Fruit fly (Drosophila melanogaster): Measurements from ENCODE around the gene CG14778.

The CG14778 gene

DNA sequence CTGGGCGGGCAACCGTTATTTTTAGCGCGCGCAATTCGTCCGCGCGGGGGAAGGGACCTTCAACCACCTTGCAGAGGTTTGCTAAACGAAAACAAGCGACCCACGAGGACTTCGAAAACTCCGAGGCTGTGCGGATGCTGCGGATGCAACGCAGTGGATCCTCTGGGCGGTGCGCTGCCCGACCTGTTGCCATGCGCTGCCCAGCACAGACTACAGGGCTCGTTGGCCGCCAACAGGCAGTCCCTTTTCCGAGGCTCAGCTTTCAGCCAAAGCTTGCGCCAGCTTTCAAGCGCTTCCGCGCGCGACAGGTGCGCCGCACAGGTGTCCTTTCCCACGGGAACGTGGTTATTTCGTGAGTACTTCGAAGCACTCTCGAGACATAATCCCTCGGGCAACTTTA is 9.1 kb downstream of the CG14778 start:
- TF ChIP-seq CG12605 (GFP tag; IDR thresholded peaks at IDR 0.05) (peak; percentile 56; the same call in 1 of the 2 replicates), CG9948 (tag; optimal IDR thresholded peaks at IDR 0.05) (no peak), CG17806 (tag; optimal IDR thresholded peaks at IDR 0.05) (no peak), EcR (GFP tag; optimal IDR thresholded peaks at IDR 0.05) (no peak), CG32121 (GFP tag; IDR thresholded peaks at IDR 0.05) (no peak), Ets98B (GFP tag; IDR thresholded peaks at IDR 0.05) (no peak), CG8159 (tag; optimal IDR thresholded peaks at IDR 0.05) (no peak)

DNA sequence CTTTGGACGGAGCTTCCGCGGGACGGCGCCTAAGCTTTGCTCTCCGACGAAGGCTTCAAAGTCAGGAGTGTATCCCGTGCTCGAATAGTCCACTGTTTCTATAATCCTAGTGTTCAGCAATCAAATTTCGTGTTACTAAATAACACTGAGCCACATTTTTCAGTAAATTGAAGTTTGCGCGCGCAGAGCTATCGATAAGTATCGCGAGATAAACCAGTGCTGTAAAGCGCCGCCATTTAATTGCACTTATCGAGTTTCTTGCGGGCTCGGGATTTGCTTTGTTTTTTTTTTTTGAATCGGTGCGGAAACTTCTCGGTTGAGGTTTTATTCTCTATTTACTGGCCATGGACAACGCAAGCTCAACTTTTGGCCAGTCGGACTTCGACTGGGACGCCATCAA is 9.6 kb downstream of the CG14778 start, which contains the start of the genes Rab27 and mei-38:
Rab27 (minus strand) TSS at position 127 of the 400 bp plus-strand sequence.
mei-38 (plus strand) TSS at position 216 of the 400 bp plus-strand sequence.
- TF ChIP-seq CG4496 (GFP tag; IDR thresholded peaks at IDR 0.05), result 0 out of 3 replicates have a peak, but pooled peaks have one; percentile 37
- TF ChIP-seq gl (tag; optimal IDR thresholded peaks at IDR 0.05), result no peak
- peak; percentile 21 for TF ChIP-seq Ets98B (GFP tag; IDR thresholded peaks at IDR 0.05)

DNA sequence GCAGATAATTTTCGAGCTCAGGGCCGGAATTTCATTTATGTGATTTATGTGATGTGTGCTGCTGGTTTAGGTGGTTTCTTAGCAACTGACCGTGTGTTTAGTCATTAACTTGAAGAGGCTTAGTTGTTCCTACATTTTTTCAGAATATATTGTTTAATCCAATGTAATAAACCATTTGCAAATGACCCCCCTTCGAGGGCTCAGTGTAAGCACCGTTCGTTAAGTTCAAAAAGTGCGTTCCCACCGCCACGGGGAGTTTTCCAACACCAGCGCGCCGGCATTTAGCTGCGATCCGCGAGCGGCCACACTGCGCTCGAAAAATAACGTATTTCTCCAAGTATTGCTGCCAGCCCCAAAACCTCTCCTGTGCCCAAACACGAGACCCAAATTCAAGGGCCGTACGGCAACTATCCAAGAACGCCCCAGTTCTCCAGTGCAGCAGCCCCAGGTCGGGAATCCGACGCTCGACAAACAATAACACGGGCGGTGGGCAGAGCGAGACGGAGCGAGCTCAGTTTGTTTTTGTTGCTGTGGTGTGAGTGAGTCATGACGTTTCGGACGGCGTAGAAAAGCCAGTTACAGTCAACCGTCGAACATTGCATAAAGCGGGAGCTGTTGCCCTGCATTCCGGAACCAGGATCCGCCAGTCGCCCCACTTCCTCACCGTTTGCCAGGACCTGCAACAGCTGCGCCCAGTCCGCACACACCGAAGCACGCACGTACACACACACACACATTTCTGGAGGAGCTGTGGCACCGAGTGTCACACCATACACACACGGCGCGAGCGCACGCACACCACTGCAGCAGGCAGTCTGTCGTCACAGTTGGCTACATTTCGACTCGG is 11.2 kb downstream of the CG14778 start, which contains the start of gene rush:
rush (plus strand) TSS at position 277 of the 847 bp plus-strand sequence.
- peak; percentile 16 for TF ChIP-seq CG8159 (tag; optimal IDR thresholded peaks at IDR 0.05)
- peak; percentile 28; the same call in 1 of the 3 replicates for TF ChIP-seq fd96Ca (GFP tag; IDR thresholded peaks at IDR 0.05)
- TF ChIP-seq CG4496 (GFP tag; IDR thresholded peaks at IDR 0.05), result peak; percentile 60
- no peak for TF ChIP-seq CG15710 (tag; optimal IDR thresholded peaks at IDR 0.05)
- TF ChIP-seq Pif1B (GFP tag; optimal IDR thresholded peaks at IDR 0.05), result no peak
- TF ChIP-seq D1 (tag; optimal IDR thresholded peaks at IDR 0.05), result no peak

DNA sequence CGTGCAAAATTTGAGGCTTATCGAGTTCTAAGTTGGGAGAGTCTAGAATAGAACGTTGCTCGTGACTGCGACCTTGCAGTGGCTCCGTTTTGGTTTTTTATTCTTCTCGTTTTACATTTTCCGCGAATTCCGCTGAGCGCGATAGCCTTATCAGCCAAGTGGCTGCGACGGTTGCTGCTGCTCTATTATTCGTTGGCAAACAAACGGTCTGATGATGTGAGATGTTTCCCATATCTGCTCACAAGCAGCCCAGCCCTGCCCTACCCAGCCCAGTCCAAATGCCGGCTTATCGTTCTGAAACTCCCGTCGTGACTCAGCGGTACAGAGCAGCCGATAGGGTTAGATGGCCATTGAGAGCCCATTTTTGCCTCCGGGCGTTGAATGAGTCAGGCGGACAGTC is 13.1 kb downstream of the CG14778 start:
- TF ChIP-seq CG15710 (tag; optimal IDR thresholded peaks at IDR 0.05), result no peak
- TF ChIP-seq CG12605 (GFP tag; IDR thresholded peaks at IDR 0.05), result no peak
- no peak for TF ChIP-seq CG13204 (GFP tag; optimal IDR thresholded peaks at IDR 0.05)
- no peak for TF ChIP-seq CG32121 (GFP tag; IDR thresholded peaks at IDR 0.05)
- no peak for TF ChIP-seq rn (GFP tag; IDR thresholded peaks at IDR 0.05)
- TF ChIP-seq CG9948 (tag; optimal IDR thresholded peaks at IDR 0.05), result no peak
- no peak for TF ChIP-seq D1 (tag; optimal IDR thresholded peaks at IDR 0.05)
- TF ChIP-seq gl (tag; optimal IDR thresholded peaks at IDR 0.05), result no peak
- no peak for TF ChIP-seq CG17806 (tag; optimal IDR thresholded peaks at IDR 0.05)

DNA sequence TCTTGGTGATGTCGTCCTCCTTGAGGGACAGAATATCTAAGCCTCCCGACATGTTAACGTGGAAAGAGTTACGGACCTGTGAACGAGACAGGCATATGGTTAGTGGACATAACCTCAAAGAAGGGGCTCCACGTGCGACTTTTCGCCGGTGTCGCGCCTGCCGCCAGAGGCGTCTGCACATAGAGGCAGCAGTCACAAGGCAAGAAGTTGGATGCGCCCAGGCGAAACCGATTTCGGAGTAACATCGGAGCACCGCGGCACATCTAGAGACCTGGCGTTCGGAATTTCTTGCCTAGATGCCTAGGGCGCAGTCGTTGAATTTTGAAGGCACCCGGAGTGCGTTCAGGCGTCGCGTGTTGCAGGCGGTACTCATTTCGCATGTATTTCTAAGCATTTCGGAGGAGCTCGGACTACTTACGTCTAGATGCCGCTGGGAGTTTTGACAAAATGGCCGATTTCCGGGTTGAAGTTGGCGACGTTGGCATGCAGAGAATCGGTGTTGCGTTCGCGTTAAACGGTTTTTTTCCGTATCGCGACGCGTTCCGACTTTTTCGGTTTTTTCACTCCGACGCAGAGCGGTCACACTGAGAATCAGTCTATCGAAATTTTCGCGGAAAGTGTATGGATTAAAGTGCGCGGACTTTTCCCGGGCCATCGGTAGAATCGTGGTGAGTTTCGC is 15.7 kb downstream of the CG14778 start, which contains the start of the genes sta and inc:
sta (minus strand) TSS at position 574 of the 679 bp plus-strand sequence.
inc (plus strand) TSS at position 640 of the 679 bp plus-strand sequence.
- TF ChIP-seq CG12605 (GFP tag; IDR thresholded peaks at IDR 0.05) (peak; percentile 46), EcR (GFP tag; optimal IDR thresholded peaks at IDR 0.05) (no peak), CG17806 (tag; optimal IDR thresholded peaks at IDR 0.05) (no peak), CG9948 (tag; optimal IDR thresholded peaks at IDR 0.05) (peak; percentile 21), CG14655 (GFP tag; optimal IDR thresholded peaks at IDR 0.05) (no peak), CG4496 (GFP tag; IDR thresholded peaks at IDR 0.05) (peak; percentile 69), CG32121 (GFP tag; IDR thresholded peaks at IDR 0.05) (no peak), CG10348 (GFP tag; IDR thresholded peaks at IDR 0.05) (no peak), rn (GFP tag; IDR thresholded peaks at IDR 0.05) (no peak), fd96Ca (GFP tag; IDR thresholded peaks at IDR 0.05) (peak; percentile 51; the same call in 1 of the 3 replicates), Pif1A (GFP tag; optimal IDR thresholded peaks at IDR 0.05) (peak; percentile 30), CG8159 (tag; optimal IDR thresholded peaks at IDR 0.05) (peak; percentile 43), CG13204 (GFP tag; optimal IDR thresholded peaks at IDR 0.05) (peak; percentile 41), CG15710 (tag; optimal IDR thresholded peaks at IDR 0.05) (peak; percentile 38), D1 (tag; optimal IDR thresholded peaks at IDR 0.05) (no peak), Pif1B (GFP tag; optimal IDR thresholded peaks at IDR 0.05) (no peak), Snoo (tag; optimal IDR thresholded peaks at IDR 0.05) (peak; percentile 77), Ets98B (GFP tag; IDR thresholded peaks at IDR 0.05) (peak; percentile 40; the same call in 1 of the 2 replicates), CG8301 (tag; optimal IDR thresholded peaks at IDR 0.05) (peak; percentile 16), gl (tag; optimal IDR thresholded peaks at IDR 0.05) (peak; percentile 41), CG34367 (tag; optimal IDR thresholded peaks at IDR 0.05) (peak; percentile 44)

DNA sequence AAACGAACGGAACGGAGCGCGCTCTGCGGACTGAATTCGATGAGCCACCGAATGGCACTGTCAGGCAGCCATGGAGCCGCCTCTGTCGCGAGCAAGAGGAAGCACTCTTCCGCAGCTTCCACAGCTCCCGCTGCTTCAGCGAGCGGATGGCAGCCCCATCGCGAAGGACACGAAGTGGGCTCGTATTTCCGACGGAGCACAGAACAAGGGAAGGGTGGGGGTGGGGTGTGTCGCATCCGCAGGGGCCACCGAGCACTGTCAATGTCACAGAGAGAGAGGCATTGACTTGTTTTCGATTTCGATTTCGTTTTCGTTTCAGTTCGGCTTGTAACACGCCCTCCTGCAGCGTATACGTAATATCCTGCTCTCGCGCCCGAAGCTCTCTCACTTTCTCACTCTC is 40.5 kb downstream of the CG14778 start, which contains the start of gene Nmdar2:
Nmdar2 (minus strand) TSS at position 59 of the 400 bp plus-strand sequence.
- TF ChIP-seq rn (GFP tag; IDR thresholded peaks at IDR 0.05), result no peak
- TF ChIP-seq CG9948 (tag; optimal IDR thresholded peaks at IDR 0.05), result no peak
- no peak for TF ChIP-seq CG14655 (GFP tag; optimal IDR thresholded peaks at IDR 0.05)
- no peak for TF ChIP-seq CG15710 (tag; optimal IDR thresholded peaks at IDR 0.05)
- no peak for TF ChIP-seq EcR (GFP tag; optimal IDR thresholded peaks at IDR 0.05)
- TF ChIP-seq Pif1A (GFP tag; optimal IDR thresholded peaks at IDR 0.05), result no peak
- no peak for TF ChIP-seq CG34367 (tag; optimal IDR thresholded peaks at IDR 0.05)
- no peak for TF ChIP-seq Pif1B (GFP tag; optimal IDR thresholded peaks at IDR 0.05)
- TF ChIP-seq CG8301 (tag; optimal IDR thresholded peaks at IDR 0.05), result no peak
- no peak for TF ChIP-seq Snoo (tag; optimal IDR thresholded peaks at IDR 0.05)
- no peak for TF ChIP-seq fd96Ca (GFP tag; IDR thresholded peaks at IDR 0.05)
- no peak for TF ChIP-seq CG32121 (GFP tag; IDR thresholded peaks at IDR 0.05)
- no peak for TF ChIP-seq CG17806 (tag; optimal IDR thresholded peaks at IDR 0.05)
- TF ChIP-seq CG13204 (GFP tag; optimal IDR thresholded peaks at IDR 0.05), result no peak

Measured in whole organism, pupa.